Worm (Caenorhabditis elegans) whole organism, L4/young adult: ENCODE data around the gene F53F4.16.

Experiments used
- W03F9.2 ChIP-seq: fragments of 150-350 bp; optimal IDR thresholded peaks from 2 replicates; lab custom pipeline; 2014; ENCODE audit warnings: missing biosample characterization, missing genetic modification characterization
- him-1 ChIP-seq: sonication (generic microtip); optimal IDR thresholded peaks from 2 replicates; lab custom pipeline; 2016; ENCODE audit warnings: missing genotype, missing genetic modification reagents, missing genetic modification characterization, missing compliant biosample characterization

- TF ChIP-seq him-1 (tag; lab: Kevin White, UChicago) (no peak), W03F9.2 (tag; lab: Kevin White, UChicago) (no peak)
Measured at ce11 chrV:13611782-13612181, 9.8 kb downstream of the F53F4.16 start, which contains the start of gene spig-9.
